Fruit fly (Drosophila melanogaster) whole organism, embryonic: Measurements from ENCODE around the gene Cep290.

Source experiments
- B-H1 ChIP-seq: fragments of 200-800 bp; sonication (Bioruptor generic); IDR thresholded peaks from 3 replicates; pipeline ENCODE4 v1.3.6; 2022; ENCODE audit warnings: missing biosample characterization, missing genetic modification characterization
- BtbVII ChIP-seq: fragments of 200-800 bp; sonication (Bioruptor generic); optimal IDR thresholded peaks from 3 replicates; lab custom pipeline; 2017; ENCODE audit warnings: missing biosample characterization, mild to moderate bottlenecking, missing genetic modification characterization
- CG10267 ChIP-seq: fragments of 200-800 bp; sonication (Bioruptor generic); optimal IDR thresholded peaks from 2 replicates; lab custom pipeline; 2018; ENCODE audit warnings: missing biosample characterization, mild to moderate bottlenecking, missing genetic modification characterization, moderate library complexity
- CG10321 ChIP-seq: fragments of 200-800 bp; sonication (Bioruptor generic); IDR thresholded peaks from 2 replicates; pipeline ENCODE4 v1.3.6; 2022; ENCODE audit warnings: missing biosample characterization, missing genetic modification characterization
- CG12219 ChIP-seq: fragments of 200-800 bp; sonication (Bioruptor generic); optimal IDR thresholded peaks from 3 replicates; lab custom pipeline; 2018; ENCODE audit warnings: missing biosample characterization, mild to moderate bottlenecking, missing genetic modification characterization
- CG12659 ChIP-seq: fragments of 200-800 bp; sonication (Bioruptor generic); optimal IDR thresholded peaks from 3 replicates; lab custom pipeline; 2017; ENCODE audit warnings: mild to moderate bottlenecking, missing biosample characterization, missing genetic modification reagents, missing genetic modification characterization
- CG14710 ChIP-seq: fragments of 200-800 bp; sonication (Bioruptor generic); optimal IDR thresholded peaks from 3 replicates; lab custom pipeline; 2019; ENCODE audit warnings: missing biosample characterization, mild to moderate bottlenecking, missing genetic modification characterization, moderate library complexity
- CG15514 ChIP-seq: fragments of 200-800 bp; sonication (Bioruptor generic); optimal IDR thresholded peaks from 3 replicates; lab custom pipeline; 2017; ENCODE audit warnings: missing biosample characterization, missing genetic modification characterization, mild to moderate bottlenecking, moderate library complexity, missing genetic modification reagents
- CG1602 ChIP-seq: fragments of 200-800 bp; sonication (Bioruptor generic); optimal IDR thresholded peaks from 3 replicates; lab custom pipeline; 2016; ENCODE audit warnings: missing biosample characterization, missing genetic modification characterization
- CG1603 ChIP-seq: fragments of 200-800 bp; sonication (Bioruptor generic); optimal IDR thresholded peaks from 2 replicates; lab custom pipeline; 2019; ENCODE audit warnings: missing biosample characterization, mild to moderate bottlenecking, missing genetic modification characterization, moderate library complexity
- CG16813 ChIP-seq: fragments of 200-800 bp; sonication (Bioruptor generic); IDR thresholded peaks from 3 replicates; pipeline ENCODE4 v1.3.6; 2022; ENCODE audit warnings: missing biosample characterization, missing genetic modification characterization; ENCODE audit not compliant: partially characterized antibody
- CG16863 ChIP-seq: fragments of 200-800 bp; sonication (Bioruptor generic); optimal IDR thresholded peaks from 3 replicates; lab custom pipeline; 2016; ENCODE audit warnings: missing biosample characterization, missing genetic modification characterization
- CG34224 ChIP-seq: fragments of 200-800 bp; sonication (Bioruptor generic); IDR thresholded peaks from 3 replicates; pipeline ENCODE4 v1.3.6; 2022; ENCODE audit warnings: missing biosample characterization, missing genetic modification characterization; ENCODE audit not compliant: partially characterized antibody
- CG4707 ChIP-seq: fragments of 200-800 bp; sonication (Bioruptor generic); optimal IDR thresholded peaks from 2 replicates; lab custom pipeline; 2018; ENCODE audit warnings: missing biosample characterization, mild to moderate bottlenecking, missing genetic modification characterization, moderate library complexity
- CG8281 ChIP-seq: fragments of 200-800 bp; sonication (Bioruptor generic); optimal IDR thresholded peaks from 2 replicates; lab custom pipeline; 2018; ENCODE audit warnings: missing biosample characterization, mild to moderate bottlenecking, missing genetic modification characterization, moderate library complexity
- CG8478 ChIP-seq: fragments of >200 bp; optimal IDR thresholded peaks from 2 replicates; lab custom pipeline; 2018
- CG8924 ChIP-seq: fragments of 200-800 bp; optimal IDR thresholded peaks from 3 replicates; lab custom pipeline; 2019; ENCODE audit warnings: missing biosample characterization, mild to moderate bottlenecking, missing genetic modification characterization, moderate library complexity
- CG9727 ChIP-seq: fragments of 200-800 bp; sonication (Bioruptor generic); optimal IDR thresholded peaks from 3 replicates; lab custom pipeline; 2017; ENCODE audit warnings: missing biosample characterization, mild to moderate bottlenecking, missing genetic modification characterization
- Dek ChIP-seq: fragments of 200-800 bp; sonication (Bioruptor generic); optimal IDR thresholded peaks from 3 replicates; lab custom pipeline; 2019; ENCODE audit warnings: missing biosample characterization, mild to moderate bottlenecking, missing genetic modification characterization, moderate library complexity
- Dref ChIP-seq: fragments of 200-800 bp; sonication (Bioruptor generic); IDR thresholded peaks from 2 replicates; pipeline ENCODE4 v1.3.6; 2022; ENCODE audit warnings: missing biosample characterization, missing genetic modification characterization
- Gug ChIP-seq: fragments of 200-800 bp; sonication (Bioruptor generic); IDR thresholded peaks from 4 replicates; pipeline ENCODE4 v1.3.6; 2022; ENCODE audit warnings: missing biosample characterization, missing genetic modification characterization
- Hr3 ChIP-seq: fragments of 200-800 bp; sonication (Bioruptor generic); optimal IDR thresholded peaks from 3 replicates; lab custom pipeline; 2016; ENCODE audit warnings: missing biosample characterization, missing genetic modification characterization
- Lim3 ChIP-seq: fragments of 200-800 bp; sonication (Bioruptor generic); IDR thresholded peaks from 2 replicates; pipeline ENCODE4 v1.3.6; 2022; ENCODE audit warnings: missing biosample characterization, missing genetic modification characterization
- Myb ChIP-seq: fragments of 200-800 bp; sonication (Bioruptor generic); optimal IDR thresholded peaks from 2 replicates; lab custom pipeline; 2016; ENCODE audit warnings: missing biosample characterization, missing genetic modification characterization
- NC2β ChIP-seq: fragments of 200-800 bp; sonication (Bioruptor generic); optimal IDR thresholded peaks from 2 replicates; lab custom pipeline; 2016; ENCODE audit warnings: missing biosample characterization, missing genetic modification characterization
- NfI ChIP-seq: fragments of 200-800 bp; sonication (Bioruptor generic); optimal IDR thresholded peaks from 3 replicates; lab custom pipeline; 2018; ENCODE audit warnings: missing biosample characterization, mild to moderate bottlenecking, missing genetic modification characterization, moderate library complexity
- Side ChIP-seq: fragments of 200-800 bp; sonication (Bioruptor generic); optimal IDR thresholded peaks from 2 replicates; lab custom pipeline; 2016; ENCODE audit warnings: missing biosample characterization, missing genetic modification characterization
- Six4 ChIP-seq: fragments of 200-800 bp; sonication (Bioruptor generic); optimal IDR thresholded peaks from 2 replicates; lab custom pipeline; 2016; ENCODE audit warnings: missing biosample characterization, missing genetic modification characterization
- Sox102F ChIP-seq: fragments of 200-800 bp; sonication (Bioruptor generic); optimal IDR thresholded peaks from 2 replicates; lab custom pipeline; 2018; ENCODE audit warnings: missing biosample characterization, mild to moderate bottlenecking, missing genetic modification characterization, moderate library complexity
- Usf ChIP-seq: fragments of 200-800 bp; sonication (Bioruptor generic); optimal IDR thresholded peaks from 2 replicates; lab custom pipeline; 2017; ENCODE audit warnings: missing genotype, missing biosample characterization, missing genetic modification characterization
- Vsx1 ChIP-seq: fragments of 200-800 bp; sonication (Bioruptor generic); optimal IDR thresholded peaks from 2 replicates; lab custom pipeline; 2017; ENCODE audit warnings: missing biosample characterization, mild to moderate bottlenecking, missing genetic modification characterization, missing genetic modification reagents
- ac ChIP-seq: fragments of 200-800 bp; sonication (Bioruptor generic); optimal IDR thresholded peaks from 3 replicates; lab custom pipeline; 2017; ENCODE audit warnings: missing biosample characterization, mild to moderate bottlenecking, missing genetic modification characterization
- aop ChIP-seq: fragments of 200-800 bp; sonication (Bioruptor generic); IDR thresholded peaks from 2 replicates; pipeline ENCODE4 v1.3.6; 2022; ENCODE audit warnings: missing biosample characterization, missing genetic modification characterization
- cg ChIP-seq: fragments of 200-800 bp; sonication (Bioruptor generic); optimal IDR thresholded peaks from 3 replicates; lab custom pipeline; 2019; ENCODE audit warnings: missing biosample characterization, mild to moderate bottlenecking, missing genetic modification characterization, moderate library complexity
- da ChIP-seq: fragments of 200-800 bp; sonication (Bioruptor generic); optimal IDR thresholded peaks from 2 replicates; lab custom pipeline; 2016; ENCODE audit warnings: missing biosample characterization, missing genetic modification characterization
- dati ChIP-seq: fragments of 200-800 bp; sonication (Bioruptor generic); IDR thresholded peaks from 2 replicates; pipeline ENCODE4 v1.3.6; 2022; ENCODE audit warnings: missing biosample characterization, missing genetic modification characterization
- disco-r ChIP-seq: fragments of 200-800 bp; sonication (Bioruptor generic); optimal IDR thresholded peaks from 2 replicates; lab custom pipeline; 2016; ENCODE audit warnings: missing biosample characterization, missing genetic modification characterization
- ems ChIP-seq: fragments of 200-800 bp; sonication (Bioruptor generic); optimal IDR thresholded peaks from 3 replicates; lab custom pipeline; 2016; ENCODE audit warnings: missing biosample characterization, missing genetic modification characterization
- en ChIP-seq: fragments of 200-800 bp; sonication (Bioruptor generic); optimal IDR thresholded peaks from 2 replicates; lab custom pipeline; 2016; ENCODE audit warnings: missing biosample characterization, missing genetic modification characterization
- gro ChIP-seq: fragments of 200-800 bp; sonication (Bioruptor generic); optimal IDR thresholded peaks from 2 replicates; lab custom pipeline; 2016; ENCODE audit warnings: missing biosample characterization, missing genetic modification characterization
- jing ChIP-seq: fragments of 200-800 bp; sonication (Bioruptor generic); optimal IDR thresholded peaks from 2 replicates; lab custom pipeline; 2018; ENCODE audit warnings: missing biosample characterization, mild to moderate bottlenecking, missing genetic modification characterization
- lmd ChIP-seq: fragments of 200-800 bp; sonication (Bioruptor generic); IDR thresholded peaks from 2 replicates; pipeline ENCODE4 v1.3.6; 2022; ENCODE audit warnings: missing biosample characterization, missing genetic modification characterization
- luna ChIP-seq: fragments of 200-800 bp; sonication (Bioruptor generic); optimal IDR thresholded peaks from 2 replicates; lab custom pipeline; 2016; ENCODE audit warnings: missing biosample characterization, missing genetic modification characterization
- salm ChIP-seq: fragments of 200-800 bp; sonication (Bioruptor generic); optimal IDR thresholded peaks from 2 replicates; lab custom pipeline; 2018; ENCODE audit warnings: missing biosample characterization, mild to moderate bottlenecking, missing genetic modification characterization
- slp2 ChIP-seq: fragments of 200-800 bp; sonication (Bioruptor generic); optimal IDR thresholded peaks from 2 replicates; lab custom pipeline; 2016; ENCODE audit warnings: missing biosample characterization, missing genetic modification characterization
- sqz ChIP-seq: fragments of 200-800 bp; sonication (Bioruptor generic); optimal IDR thresholded peaks from 3 replicates; lab custom pipeline; 2018; ENCODE audit warnings: missing biosample characterization, mild to moderate bottlenecking, missing genetic modification characterization
- tx ChIP-seq: fragments of 200-800 bp; sonication (Bioruptor generic); optimal IDR thresholded peaks from 2 replicates; lab custom pipeline; 2016; ENCODE audit warnings: missing biosample characterization, missing genetic modification characterization
- vnd ChIP-seq: fragments of 200-800 bp; sonication (Bioruptor generic); IDR thresholded peaks from 3 replicates; pipeline ENCODE4 v1.3.6; 2022; ENCODE audit warnings: missing biosample characterization, missing genetic modification characterization; ENCODE audit not compliant: partially characterized antibody
- yki ChIP-seq: fragments of >200 bp; optimal IDR thresholded peaks from 3 replicates; lab custom pipeline; 2018

Cep290 gene

DNA sequence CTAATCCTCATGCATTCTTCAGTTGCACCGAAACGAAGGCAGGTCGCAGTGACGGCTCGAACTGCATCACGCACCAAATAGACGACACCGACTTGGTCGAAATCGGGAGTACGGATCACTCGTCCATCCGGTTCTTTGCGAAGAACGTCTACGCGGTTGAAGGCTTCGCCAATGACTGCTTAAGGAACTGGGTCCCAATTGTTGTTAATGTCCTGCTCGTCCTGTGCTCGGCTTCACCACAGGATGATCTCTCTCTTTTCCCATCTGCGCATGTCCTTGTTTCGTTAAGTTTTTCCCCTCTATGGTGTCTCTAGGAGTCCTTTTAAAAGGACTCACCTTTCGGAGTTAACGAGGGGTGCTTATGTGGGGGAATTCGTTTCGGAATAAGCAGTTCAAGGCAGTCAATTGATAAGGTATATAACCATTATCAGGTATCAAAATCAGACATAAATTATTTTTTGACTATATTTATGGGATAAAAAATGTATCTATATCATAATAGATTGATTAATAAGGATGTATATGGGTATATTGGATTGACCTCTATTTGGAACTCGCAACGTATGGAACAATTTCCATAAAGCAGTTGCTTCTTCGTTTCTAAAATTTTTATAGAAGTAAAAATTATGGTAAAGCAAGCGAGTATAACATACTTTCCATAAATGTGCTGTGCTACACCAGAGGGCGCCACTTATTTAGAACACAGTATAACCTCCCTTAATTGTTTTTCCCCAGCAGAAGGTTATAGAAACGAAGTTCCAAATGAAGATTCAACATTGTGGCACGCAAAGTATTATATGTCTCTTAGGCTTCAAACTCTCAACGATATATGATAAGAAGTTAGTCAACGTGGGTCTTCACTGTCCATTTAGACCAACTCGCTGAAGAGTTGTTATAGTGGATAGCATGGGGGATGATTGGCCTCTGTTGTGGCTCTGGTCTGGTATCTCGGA lies 13.6 kb downstream of the Cep290 start, which contains the start of gene dpr20 (continued):
- TF ChIP-seq Vsx1 (GFP tag; lab: Kevin White, UChicago) (peak; percentile 2), CG10267 (peak; percentile 41), Sox102F (peak; percentile 74), salm (no peak), CG8281 (peak; percentile 40), luna (GFP tag; lab: Kevin White, UChicago) (peak; percentile 16), BtbVII (GFP tag; lab: Kevin White, UChicago) (peak; percentile 74), aop (GFP tag; lab: Robert Waterston, UW) (peak; percentile 60; the same call in 1 of the 2 replicates), CG16813 (no peak), sqz (no peak), ac (GFP tag; lab: Kevin White, UChicago) (peak; percentile 7), gro (peak; percentile 40), CG9727 (peak; percentile 39), tx (GFP tag; lab: Kevin White, UChicago) (peak; percentile 54), vnd (GFP tag; lab: Robert Waterston, UW) (no peak), slp2 (GFP tag; lab: Kevin White, UChicago) (peak; percentile 50), CG12219 (GFP tag; lab: Kevin White, UChicago) (peak; percentile 73), cg (no peak), Lim3 (GFP tag; lab: Robert Waterston, UW) (no peak), CG15514 (GFP tag; lab: Kevin White, UChicago) (peak; percentile 78), en (GFP tag; lab: Kevin White, UChicago) (peak; percentile 3), da (no peak), Myb (GFP tag; lab: Kevin White, UChicago) (peak; percentile 58), CG8478 (lab: Kevin White, UChicago) (no peak), NC2β (GFP tag; lab: Kevin White, UChicago) (peak; percentile 53), yki (no peak), CG16863 (GFP tag; lab: Kevin White, UChicago) (peak; percentile 59), B-H1 (peak; percentile 83), CG34224 (no peak), lmd (peak; percentile 91), Usf (GFP tag; lab: Kevin White, UChicago) (peak; percentile 9), CG4707 (GFP tag; lab: Kevin White, UChicago) (peak; percentile 6), dati (peak; percentile 71), disco-r (GFP tag; lab: Kevin White, UChicago) (no peak), CG8924 (tag; lab: Kevin White, UChicago) (peak; percentile 58), Dref (GFP tag; lab: Robert Waterston, UW) (no peak), Gug (GFP tag; lab: Robert Waterston, UW) (peak; percentile 93), CG10321 (GFP tag; lab: Robert Waterston, UW) (peak; percentile 59; the same call in 1 of the 2 replicates), jing (GFP tag; lab: Kevin White, UChicago) (peak; percentile 26), CG12659 (GFP tag; lab: Kevin White, UChicago) (peak; percentile 67), Hr3 (GFP tag; lab: Kevin White, UChicago) (peak; percentile 64), Side (peak; percentile 76), ems (peak; percentile 69), NfI (GFP tag; lab: Kevin White, UChicago) (peak; percentile 85), Six4 (GFP tag; lab: Kevin White, UChicago) (peak; percentile 44), CG1602 (GFP tag; lab: Kevin White, UChicago) (peak; percentile 52), Dek (tag; lab: Kevin White, UChicago) (peak; percentile 76), CG1603 (tag; lab: Kevin White, UChicago) (peak; percentile 80), CG14710 (peak; percentile 19)
